Worm (Caenorhabditis elegans): Measurements from ENCODE around the gene C14C6.5.

- peak; percentile 47 for TF ChIP-seq cog-1 (tag; optimal IDR thresholded peaks at IDR 0.05)
- TF ChIP-seq T22C8.4 (GFP tag; IDR thresholded peaks at IDR 0.05) = no peak
- no peak for TF ChIP-seq ref-1 (GFP tag; conservative IDR thresholded peaks at IDR 0.05)
- TF ChIP-seq klf-2 (GFP tag; conservative IDR thresholded peaks at IDR 0.05) = no peak
- no peak for TF ChIP-seq flt-1 (GFP tag; IDR thresholded peaks at IDR 0.05)
- no peak for TF ChIP-seq tab-1 (GFP tag; IDR thresholded peaks at IDR 0.05)
- TF ChIP-seq ztf-23 (GFP tag; IDR thresholded peaks at IDR 0.05) = no peak
- TF ChIP-seq ztf-29 (GFP tag; IDR thresholded peaks at IDR 0.05) = 0 out of 2 replicates have a peak, but pooled peaks have one; percentile 10
These were observed 4.4 kb upstream of the C14C6.5 start, which contains the start of gene nhr-58 for ce11 chrV:532046-532445.

All from whole organism, midembryonic.